Worm (Caenorhabditis elegans): ENCODE data around the gene ilc-17.1.

DNA sequence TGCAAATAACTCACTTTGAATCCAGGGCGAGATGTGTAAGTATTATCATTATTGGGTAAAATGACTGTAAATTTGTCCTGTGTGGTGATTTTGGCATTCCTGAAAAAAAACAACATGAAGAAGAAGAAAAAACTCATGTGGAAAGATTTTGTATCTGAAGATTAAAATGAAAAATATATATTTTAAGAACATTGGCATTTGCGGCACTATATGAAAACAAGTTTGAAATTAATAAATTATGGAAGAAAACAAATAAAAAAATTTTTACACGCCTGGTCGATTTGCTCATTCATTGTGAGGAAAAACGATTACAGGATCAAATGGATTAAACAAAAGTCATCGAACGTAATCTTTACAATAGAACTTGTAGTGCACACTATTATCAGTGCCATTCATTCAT lies at the start of gene ilc-17.1:
- no peak for TF ChIP-seq ztf-23 (GFP tag; IDR thresholded peaks at IDR 0.05)
- no peak for TF ChIP-seq ref-1 (GFP tag; conservative IDR thresholded peaks at IDR 0.05)
- TF ChIP-seq T22C8.4 (GFP tag; IDR thresholded peaks at IDR 0.05), result no peak
